Fruit fly (Drosophila melanogaster): ENCODE results near the gene CG13926.

CG13926 gene

dm6 chr3L:1618116-1618727, at the start of gene CG13926, which contains the start of the genes ABCB7 and CG33230 (continued):
- TF ChIP-seq CG8290 (GFP tag; optimal IDR thresholded peaks at IDR 0.05) (no peak), CG8290 (tag; optimal IDR thresholded peaks at IDR 0.05) (no peak), mld (GFP tag; IDR thresholded peaks at IDR 0.05; ENCODE audit: partially characterized antibody) (no peak), CG2116 (GFP tag; optimal IDR thresholded peaks at IDR 0.05) (peak; percentile 42), Taf1 (GFP tag; IDR thresholded peaks at IDR 0.05) (no peak), Dad (GFP tag; optimal IDR thresholded peaks at IDR 0.05) (no peak), trem (tag; optimal IDR thresholded peaks at IDR 0.05) (peak; percentile 65), jumu (GFP tag; optimal IDR thresholded peaks at IDR 0.05) (no peak), cad (GFP tag; optimal IDR thresholded peaks at IDR 0.05) (no peak), Opbp (GFP tag; IDR thresholded peaks at IDR 0.05; ENCODE audit: partially characterized antibody) (no peak), CG13123 (GFP tag; optimal IDR thresholded peaks at IDR 0.05) (no peak), CTCF (GFP tag; optimal IDR thresholded peaks at IDR 0.05) (no peak), odd (GFP tag; optimal IDR thresholded peaks at IDR 0.05) (no peak), phol (tag; optimal IDR thresholded peaks at IDR 0.05) (peak; percentile 52), CG7987 (GFP tag; optimal IDR thresholded peaks at IDR 0.05) (no peak), Mad (GFP tag; optimal IDR thresholded peaks at IDR 0.05) (peak; percentile 9), CG1603 (tag; optimal IDR thresholded peaks at IDR 0.05) (no peak), CG6765 (GFP tag; optimal IDR thresholded peaks at IDR 0.05) (no peak), CG11085 (GFP tag; IDR thresholded peaks at IDR 0.05) (no peak), gcm (GFP tag; optimal IDR thresholded peaks at IDR 0.05) (no peak), BEAF-32 (GFP tag; optimal IDR thresholded peaks at IDR 0.05) (peak; percentile 64), CG6683 (GFP tag; optimal IDR thresholded peaks at IDR 0.05) (no peak), CG11504 (tag; optimal IDR thresholded peaks at IDR 0.05) (no peak), CG12659 (GFP tag; optimal IDR thresholded peaks at IDR 0.05) (peak; percentile 63), sens-2 (GFP tag; IDR thresholded peaks at IDR 0.05) (no peak), D19A (tag; optimal IDR thresholded peaks at IDR 0.05) (no peak), ranshi (GFP tag; IDR thresholded peaks at IDR 0.05) (no peak), CG4424 (GFP tag; optimal IDR thresholded peaks at IDR 0.05) (peak; percentile 44), zen (tag; optimal IDR thresholded peaks at IDR 0.05) (peak; percentile 15), HLHmδ (GFP tag; optimal IDR thresholded peaks at IDR 0.05) (no peak), stc (GFP tag; IDR thresholded peaks at IDR 0.05) (no peak), insv (GFP tag; optimal IDR thresholded peaks at IDR 0.05) (no peak), btn (GFP tag; optimal IDR thresholded peaks at IDR 0.05) (no peak), ssp (GFP tag; IDR thresholded peaks at IDR 0.05) (no peak), Fer1 (GFP tag; optimal IDR thresholded peaks at IDR 0.05) (peak; percentile 27), fu2 (GFP tag; optimal IDR thresholded peaks at IDR 0.05) (peak; percentile 6), Bdp1 (GFP tag; optimal IDR thresholded peaks at IDR 0.05) (peak; percentile 13), grau (tag; optimal IDR thresholded peaks at IDR 0.05) (peak; percentile 37), Nf-YC (tag; optimal IDR thresholded peaks at IDR 0.05) (peak; percentile 46), ro (GFP tag; IDR thresholded peaks at IDR 0.05) (no peak), Adf1 (GFP tag; IDR thresholded peaks at IDR 0.05) (peak; percentile 20; the same call in 1 of the 2 replicates), Dll (GFP tag; IDR thresholded peaks at IDR 0.05; ENCODE audit: partially characterized antibody) (peak; percentile 41; the same call in 1 of the 4 replicates), D (optimal IDR thresholded peaks at IDR 0.05) (no peak), D (GFP tag; optimal IDR thresholded peaks at IDR 0.05) (no peak), lola (GFP tag; optimal IDR thresholded peaks at IDR 0.05) (no peak), CG12299 (tag; optimal IDR thresholded peaks at IDR 0.05) (no peak), cas (GFP tag; IDR thresholded peaks at IDR 0.05) (no peak), CG17328 (GFP tag; IDR thresholded peaks at IDR 0.05) (no peak), fd3F (GFP tag; optimal IDR thresholded peaks at IDR 0.05) (no peak), CG5180 (GFP tag; optimal IDR thresholded peaks at IDR 0.05) (no peak), corto (GFP tag; optimal IDR thresholded peaks at IDR 0.05) (no peak)
